Fruit fly (Drosophila melanogaster) whole organism, pupa: ENCODE results near the gene fry.

Experiments
- CG14655 ChIP-seq: fragments of 200-800 bp; sonication (Bioruptor generic); optimal IDR thresholded peaks from 3 replicates; lab custom pipeline; 2017; ENCODE audit warnings: mild to moderate bottlenecking, missing biosample characterization, missing genetic modification reagents, missing genetic modification characterization
- CG34367 ChIP-seq: fragments of 200-800 bp; sonication (Bioruptor generic); optimal IDR thresholded peaks from 2 replicates; lab custom pipeline; 2018; ENCODE audit warnings: missing biosample characterization, mild to moderate bottlenecking, missing genetic modification characterization
- EcR ChIP-seq: fragments of 200-800 bp; sonication (Bioruptor generic); optimal IDR thresholded peaks from 3 replicates; lab custom pipeline; 2019; ENCODE audit warnings: missing biosample characterization, missing genetic modification characterization, mild to moderate bottlenecking, moderate library complexity, missing genetic modification reagents
- gl ChIP-seq: fragments of 200-800 bp; sonication (Bioruptor generic); optimal IDR thresholded peaks from 2 replicates; lab custom pipeline; 2018; ENCODE audit warnings: missing biosample characterization, mild to moderate bottlenecking, missing genetic modification characterization

DNA sequence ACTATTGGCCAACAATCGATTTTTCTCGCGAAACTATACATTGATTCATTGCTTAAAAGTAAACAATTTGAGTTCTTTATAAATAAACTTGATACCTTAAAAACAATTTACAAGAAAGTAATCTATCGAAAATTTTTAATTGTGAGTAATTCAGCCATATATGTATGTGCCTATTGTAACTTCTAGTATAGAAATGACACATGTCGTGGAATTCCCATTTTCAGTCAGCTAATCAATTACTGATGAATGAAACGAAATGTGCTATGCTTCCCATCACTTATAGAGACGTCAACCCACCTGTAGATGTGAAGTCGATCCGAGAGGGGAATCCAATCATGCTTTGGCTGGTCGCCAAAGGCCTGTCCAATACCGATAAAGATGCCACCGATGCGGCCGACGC, 32.3 kb upstream of the fry start:
- TF ChIP-seq CG34367 (tag; lab: Kevin White, UChicago): no peak
- TF ChIP-seq EcR (GFP tag; lab: Kevin White, UChicago): no peak
- TF ChIP-seq CG14655: no peak
- TF ChIP-seq gl (tag; lab: Kevin White, UChicago): no peak
